Worm (Caenorhabditis elegans) whole organism, mixed stage, embryonic: Measurements from ENCODE around the gene fbxa-29.
A peak's percentile ranks its signal among the peaks of the same experiment; 100 is the strongest.

Experiments
- M03D4.4 ChIP-seq: sonication (generic microtip); optimal IDR thresholded peaks from 2 replicates; lab custom pipeline; 2017; ENCODE audit warnings: mild to moderate bottlenecking, missing genetic modification characterization, missing compliant biosample characterization
- bed-3 ChIP-seq: fragments of 200-800 bp; sonication (Bioruptor generic); optimal IDR thresholded peaks from 3 replicates; lab custom pipeline; 2018; ENCODE audit warnings: mild to moderate bottlenecking, missing genetic modification characterization, moderate library complexity, missing compliant biosample characterization
- ceh-43 ChIP-seq: fragments of 200-800 bp; sonication (Bioruptor generic); optimal IDR thresholded peaks from 2 replicates; lab custom pipeline; 2018; ENCODE audit warnings: mild to moderate bottlenecking, missing genetic modification characterization, moderate library complexity, missing compliant biosample characterization
- ces-1 ChIP-seq: fragments of 150-350 bp; optimal IDR thresholded peaks from 2 replicates; lab custom pipeline; 2014; ENCODE audit warnings: missing biosample characterization, missing genetic modification reagents, missing genetic modification characterization
- cnd-1 ChIP-seq: fragments of 200-800 bp; sonication (Bioruptor generic); optimal IDR thresholded peaks from 2 replicates; lab custom pipeline; 2018; ENCODE audit warnings: mild to moderate bottlenecking, missing genetic modification characterization, missing compliant biosample characterization
- elt-3 ChIP-seq: fragments of 150-350 bp; optimal IDR thresholded peaks from 2 replicates; lab custom pipeline; 2014; ENCODE audit warnings: missing biosample characterization, missing genetic modification characterization
- mls-2 ChIP-seq: sonication (generic microtip); optimal IDR thresholded peaks from 2 replicates; lab custom pipeline; 2016; ENCODE audit warnings: mild to moderate bottlenecking, missing genetic modification characterization, moderate library complexity, missing compliant biosample characterization
- nhr-2 ChIP-seq: fragments of 150-350 bp; optimal IDR thresholded peaks from 2 replicates; lab custom pipeline; 2014; ENCODE audit warnings: missing biosample characterization, missing genetic modification characterization
- nhr-237 ChIP-seq: fragments of 150-350 bp; optimal IDR thresholded peaks from 2 replicates; lab custom pipeline; 2014; ENCODE audit warnings: missing biosample characterization, missing genetic modification characterization
- nhr-76 ChIP-seq: sonication (generic microtip); optimal IDR thresholded peaks from 2 replicates; lab custom pipeline; 2017; ENCODE audit warnings: missing biosample characterization, missing genetic modification characterization
- pha-4 ChIP-seq: fragments of 150-350 bp; optimal IDR thresholded peaks from 2 replicates; lab custom pipeline; 2018; ENCODE audit warnings: missing biosample characterization, missing genetic modification reagents, missing genetic modification characterization
- sem-2 ChIP-seq: fragments of 200-800 bp; sonication (Bioruptor generic); optimal IDR thresholded peaks from 2 replicates; lab custom pipeline; 2018; ENCODE audit warnings: mild to moderate bottlenecking, missing genetic modification characterization, missing compliant biosample characterization
- unc-39 ChIP-seq: fragments of 150-350 bp; optimal IDR thresholded peaks from 2 replicates; lab custom pipeline; 2014; ENCODE audit warnings: missing biosample characterization, missing genetic modification characterization

ce11 chrIII:1223319-1224093, 50.0 kb downstream of the fbxa-29 start:
- TF ChIP-seq elt-3: no peak
- no peak for TF ChIP-seq sem-2 (GFP tag; lab: Kevin White, UChicago)
- no peak for TF ChIP-seq ceh-43 (GFP tag; lab: Kevin White, UChicago)
- TF ChIP-seq mls-2 (tag; lab: Kevin White, UChicago): no peak
- peak; percentile 4 for TF ChIP-seq nhr-237 (tag; lab: Kevin White, UChicago)
- TF ChIP-seq M03D4.4 (tag; lab: Kevin White, UChicago): no peak
- TF ChIP-seq bed-3 (GFP tag; lab: Kevin White, UChicago): no peak
- no peak for TF ChIP-seq cnd-1 (tag; lab: Kevin White, UChicago)
- no peak for TF ChIP-seq ces-1 (GFP tag; lab: Kevin White, UChicago)
- TF ChIP-seq nhr-76 (tag; lab: Kevin White, UChicago): no peak
- TF ChIP-seq pha-4 (tag; lab: Kevin White, UChicago): no peak
- no peak for TF ChIP-seq nhr-2 (tag; lab: Kevin White, UChicago)
- no peak for TF ChIP-seq unc-39
